Fruit fly (Drosophila melanogaster) whole organism, embryonic: ENCODE measurements around the gene lgs.
A peak's percentile ranks its signal among the peaks of the same experiment; 100 is the strongest.

Experiments used
- Abd-B ChIP-seq: fragments of 200-800 bp; sonication (Bioruptor generic); optimal IDR thresholded peaks from 2 replicates; lab custom pipeline; 2018; ENCODE audit warnings: missing biosample characterization, mild to moderate bottlenecking, missing genetic modification characterization, moderate library complexity
- Bgb ChIP-seq: fragments of 200-800 bp; sonication (Bioruptor generic); IDR thresholded peaks from 2 replicates; pipeline ENCODE4 v1.3.6; 2022; ENCODE audit warnings: missing biosample characterization, missing genetic modification characterization; ENCODE audit not compliant: partially characterized antibody
- CG10543 ChIP-seq: fragments of 200-800 bp; sonication (Bioruptor generic); optimal IDR thresholded peaks from 3 replicates; lab custom pipeline; 2017; ENCODE audit warnings: missing biosample characterization, mild to moderate bottlenecking, missing genetic modification characterization, moderate library complexity
- CG10979 ChIP-seq: fragments of 200-800 bp; sonication (Bioruptor generic); optimal IDR thresholded peaks from 2 replicates; lab custom pipeline; 2018; ENCODE audit warnings: missing biosample characterization, mild to moderate bottlenecking, missing genetic modification characterization, moderate library complexity
- CG11695 ChIP-seq: fragments of 200-800 bp; sonication (Bioruptor generic); IDR thresholded peaks from 3 replicates; pipeline ENCODE4 v1.3.6; 2022; ENCODE audit warnings: missing biosample characterization, missing genetic modification characterization
- CG12659 ChIP-seq: fragments of 200-800 bp; sonication (Bioruptor generic); optimal IDR thresholded peaks from 3 replicates; lab custom pipeline; 2017; ENCODE audit warnings: mild to moderate bottlenecking, missing biosample characterization, missing genetic modification reagents, missing genetic modification characterization
- CG12744 ChIP-seq: fragments of 200-800 bp; sonication (Bioruptor generic); optimal IDR thresholded peaks from 2 replicates; lab custom pipeline; 2016; ENCODE audit warnings: missing biosample characterization, missing genetic modification characterization
- CG14441 ChIP-seq: fragments of 200-800 bp; sonication (Bioruptor generic); IDR thresholded peaks from 2 replicates; pipeline ENCODE4 v1.3.6; 2022; ENCODE audit warnings: missing biosample characterization, missing genetic modification characterization
- CG14965 ChIP-seq: fragments of 200-800 bp; sonication (Bioruptor generic); optimal IDR thresholded peaks from 2 replicates; lab custom pipeline; 2016; ENCODE audit warnings: missing biosample characterization, missing genetic modification characterization, borderline replicate concordance
- CG15269 ChIP-seq: fragments of 200-800 bp; sonication (Bioruptor generic); optimal IDR thresholded peaks from 2 replicates; lab custom pipeline; 2018; ENCODE audit warnings: missing biosample characterization, mild to moderate bottlenecking, missing genetic modification characterization, moderate library complexity
- CG15696 ChIP-seq: fragments of 200-800 bp; sonication (Bioruptor generic); optimal IDR thresholded peaks from 2 replicates; lab custom pipeline; 2019; ENCODE audit warnings: missing biosample characterization, mild to moderate bottlenecking, missing genetic modification characterization, moderate library complexity
- CG16779 ChIP-seq: fragments of 200-800 bp; sonication (Bioruptor generic); IDR thresholded peaks from 2 replicates; pipeline ENCODE4 v1.3.6; 2022; ENCODE audit warnings: missing biosample characterization, missing genetic modification characterization
- CG17568 ChIP-seq: fragments of 200-800 bp; sonication (Bioruptor generic); optimal IDR thresholded peaks from 2 replicates; lab custom pipeline; 2018; ENCODE audit warnings: missing biosample characterization, mild to moderate bottlenecking, missing genetic modification characterization, moderate library complexity
- CG1792 ChIP-seq: fragments of 200-800 bp; sonication (Bioruptor generic); optimal IDR thresholded peaks from 2 replicates; lab custom pipeline; 2016; ENCODE audit warnings: missing biosample characterization, missing genetic modification characterization
- CG18619 ChIP-seq: fragments of 200-800 bp; sonication (Bioruptor generic); optimal IDR thresholded peaks from 3 replicates; lab custom pipeline; 2017; ENCODE audit warnings: missing biosample characterization, mild to moderate bottlenecking, missing genetic modification characterization
- CG31441 ChIP-seq: fragments of 200-800 bp; sonication (Bioruptor generic); IDR thresholded peaks from 2 replicates; pipeline ENCODE4 v1.3.6; 2022; ENCODE audit warnings: missing biosample characterization, missing genetic modification characterization
- CG32532 ChIP-seq: fragments of 200-800 bp; sonication (Bioruptor generic); IDR thresholded peaks from 2 replicates; pipeline ENCODE4 v1.3.6; 2022; ENCODE audit warnings: missing biosample characterization, missing genetic modification characterization
- CG3281 ChIP-seq: fragments of 200-800 bp; sonication (Bioruptor generic); optimal IDR thresholded peaks from 3 replicates; lab custom pipeline; 2017; ENCODE audit warnings: missing biosample characterization, mild to moderate bottlenecking, missing genetic modification characterization
- CG33213 ChIP-seq: fragments of 200-800 bp; sonication (Bioruptor generic); optimal IDR thresholded peaks from 3 replicates; lab custom pipeline; 2016; ENCODE audit warnings: missing biosample characterization, missing genetic modification characterization
- CG3838 ChIP-seq: fragments of 200-800 bp; sonication (Bioruptor generic); optimal IDR thresholded peaks from 3 replicates; lab custom pipeline; 2016; ENCODE audit warnings: missing biosample characterization, missing genetic modification characterization
- CG4328 ChIP-seq: fragments of 200-800 bp; sonication (Bioruptor generic); optimal IDR thresholded peaks from 3 replicates; lab custom pipeline; 2017; ENCODE audit warnings: missing biosample characterization, missing genetic modification reagents, missing genetic modification characterization
- CG4404 ChIP-seq: fragments of 200-800 bp; sonication (Bioruptor generic); IDR thresholded peaks from 2 replicates; pipeline ENCODE4 v1.3.6; 2022; ENCODE audit warnings: missing biosample characterization, missing genetic modification characterization
- CG4820 ChIP-seq: fragments of 200-800 bp; sonication (Bioruptor generic); optimal IDR thresholded peaks from 3 replicates; lab custom pipeline; 2016; ENCODE audit warnings: missing biosample characterization, missing genetic modification characterization
- CG5953 ChIP-seq: fragments of 200-800 bp; sonication (Bioruptor generic); IDR thresholded peaks from 2 replicates; pipeline ENCODE4 v1.3.6; 2022; ENCODE audit warnings: missing biosample characterization, missing genetic modification characterization
- CG8924 ChIP-seq: fragments of 200-800 bp; optimal IDR thresholded peaks from 3 replicates; lab custom pipeline; 2019; ENCODE audit warnings: missing biosample characterization, mild to moderate bottlenecking, missing genetic modification characterization, moderate library complexity
- CG8944 ChIP-seq: fragments of 200-800 bp; sonication (Bioruptor generic); optimal IDR thresholded peaks from 3 replicates; lab custom pipeline; 2016; ENCODE audit warnings: missing biosample characterization, missing genetic modification characterization
- Camta ChIP-seq: fragments of 200-800 bp; sonication (Bioruptor generic); optimal IDR thresholded peaks from 2 replicates; lab custom pipeline; 2016; ENCODE audit warnings: missing biosample characterization, missing genetic modification characterization
- Fer2 ChIP-seq: fragments of 200-800 bp; sonication (Bioruptor generic); optimal IDR thresholded peaks from 2 replicates; lab custom pipeline; 2018; ENCODE audit warnings: missing biosample characterization, mild to moderate bottlenecking, missing genetic modification characterization, moderate library complexity
- HLH4C ChIP-seq: fragments of 200-800 bp; sonication (Bioruptor generic); IDR thresholded peaks from 3 replicates; pipeline ENCODE4 v1.3.6; 2022; ENCODE audit warnings: missing biosample characterization, missing genetic modification characterization; ENCODE audit not compliant: partially characterized antibody
- HmgZ ChIP-seq: fragments of 200-800 bp; sonication (Bioruptor generic); optimal IDR thresholded peaks from 2 replicates; lab custom pipeline; 2018; ENCODE audit warnings: missing biosample characterization, mild to moderate bottlenecking, missing genetic modification characterization
- Hr78 ChIP-seq, 2 experiments: fragments of 200-800 bp in 1 of 2; fragments of >200 bp in 1 of 2; sonication (Bioruptor generic) in 1 of 2; optimal IDR thresholded peaks; 2 replicates each; lab custom pipeline; 2017 to 2019; ENCODE audit warnings: missing biosample characterization in 2 of 2, missing genetic modification characterization in 2 of 2, mild to moderate bottlenecking in 1 of 2, moderate library complexity in 1 of 2
- MBD-R2 ChIP-seq: fragments of 200-800 bp; sonication (Bioruptor generic); IDR thresholded peaks from 2 replicates; pipeline ENCODE4 v1.3.6; 2022; ENCODE audit warnings: missing biosample characterization, missing genetic modification characterization
- Med ChIP-seq: fragments of 200-800 bp; sonication (Bioruptor generic); peaks from one replicate; lab custom pipeline; 2016; ENCODE audit warnings: missing biosample characterization, missing genetic modification characterization, mild to moderate bottlenecking, inconsistent platforms, moderate library complexity
- Mes4 ChIP-seq: fragments of 200-800 bp; sonication (Bioruptor generic); optimal IDR thresholded peaks from 2 replicates; lab custom pipeline; 2016; ENCODE audit warnings: missing biosample characterization, missing genetic modification characterization
- Sox102F ChIP-seq: fragments of 200-800 bp; sonication (Bioruptor generic); optimal IDR thresholded peaks from 2 replicates; lab custom pipeline; 2018; ENCODE audit warnings: missing biosample characterization, mild to moderate bottlenecking, missing genetic modification characterization, moderate library complexity
- Stat92E ChIP-seq, 3 experiments: fragments of >200 bp in 2 of 3; fragments of 200-800 bp in 1 of 3; sonication (Bioruptor generic) in 1 of 3; optimal IDR thresholded peaks; 2 replicates each; lab custom pipeline; 2017 to 2019; ENCODE audit warnings: missing biosample characterization in 3 of 3, missing genetic modification characterization in 3 of 3, mild to moderate bottlenecking in 1 of 3, moderate library complexity in 1 of 3
- Trl ChIP-seq, 3 experiments: fragments of >200 bp in 2 of 3; fragments of 200-800 bp in 1 of 3; sonication (Bioruptor generic) in 1 of 3; optimal IDR thresholded peaks; 2 replicates in 1 of 3; 3 replicates in 2 of 3; lab custom pipeline; 2016 to 2017; ENCODE audit warnings: missing biosample characterization in 1 of 3, missing genetic modification characterization in 1 of 3
- ci ChIP-seq: fragments of 200-800 bp; sonication (Bioruptor generic); IDR thresholded peaks from 3 replicates; pipeline ENCODE4 v1.3.6; 2022; ENCODE audit warnings: missing biosample characterization, missing genetic modification characterization
- dm ChIP-seq: fragments of 200-800 bp; sonication (Bioruptor generic); optimal IDR thresholded peaks from 3 replicates; lab custom pipeline; 2016; ENCODE audit warnings: missing biosample characterization, missing genetic modification characterization
- dpn ChIP-seq, 2 experiments: fragments of 200-800 bp; sonication (Bioruptor generic); optimal IDR thresholded peaks; 3 replicates each; lab custom pipeline; 2016; ENCODE audit warnings: missing biosample characterization in 2 of 2, missing genetic modification characterization in 2 of 2
- gt ChIP-seq: fragments of 200-800 bp; sonication (Bioruptor generic); IDR thresholded peaks from 2 replicates; pipeline ENCODE4 v1.3.6; 2022; ENCODE audit warnings: missing biosample characterization, missing genetic modification characterization
- jumu ChIP-seq: fragments of 200-800 bp; sonication (Bioruptor generic); optimal IDR thresholded peaks from 3 replicates; lab custom pipeline; 2016; ENCODE audit warnings: missing biosample characterization, missing genetic modification characterization
- kah ChIP-seq: fragments of 200-800 bp; sonication (Bioruptor generic); optimal IDR thresholded peaks from 2 replicates; lab custom pipeline; 2018; ENCODE audit warnings: missing biosample characterization, mild to moderate bottlenecking, missing genetic modification characterization
- row ChIP-seq: fragments of 200-800 bp; sonication (Bioruptor generic); IDR thresholded peaks from 3 replicates; pipeline ENCODE4 v1.3.6; 2022; ENCODE audit warnings: missing biosample characterization, missing genetic modification characterization
- so ChIP-seq: fragments of 200-800 bp; sonication (Bioruptor generic); IDR thresholded peaks from 3 replicates; pipeline ENCODE4 v1.3.6; 2022; ENCODE audit warnings: missing biosample characterization, missing genetic modification characterization
- ttk ChIP-seq: fragments of 200-800 bp; sonication (Bioruptor generic); IDR thresholded peaks from 2 replicates; pipeline ENCODE4 v2.1.2; 2022; ENCODE audit warnings: missing biosample characterization, missing genetic modification characterization
- tup ChIP-seq: fragments of 200-800 bp; sonication (Bioruptor generic); optimal IDR thresholded peaks from 2 replicates; lab custom pipeline; 2016; ENCODE audit warnings: missing biosample characterization, mild to moderate bottlenecking, missing genetic modification characterization, moderate library complexity
- vvl ChIP-seq: fragments of 200-800 bp; sonication (Bioruptor generic); IDR thresholded peaks from 2 replicates; pipeline ENCODE4 v1.3.6; 2022; ENCODE audit warnings: missing biosample characterization, missing genetic modification characterization

The lgs gene

dm6 chr4:488828-489560 is 45.3 kb upstream of the lgs start, which contains the start of gene Asator (continued):
- peak; percentile 55; the same call in 1 of the 3 replicates for TF ChIP-seq CG11695
- peak; percentile 48; the same call in 1 of the 2 replicates for TF ChIP-seq MBD-R2 (GFP tag; lab: Robert Waterston, UW)
- TF ChIP-seq CG16779 (GFP tag; lab: Robert Waterston, UW) = peak; percentile 61; the same call in 1 of the 2 replicates
- peak; percentile 48 for TF ChIP-seq CG4820 (GFP tag; lab: Kevin White, UChicago)
- TF ChIP-seq ci = peak; percentile 81; the same call in 2 of the 3 replicates
- TF ChIP-seq CG10979 (tag; lab: Kevin White, UChicago) = peak; percentile 57
- no peak for TF ChIP-seq Abd-B (GFP tag; lab: Kevin White, UChicago)
- TF ChIP-seq CG3281 = peak; percentile 46
- TF ChIP-seq CG14441 (GFP tag; lab: Robert Waterston, UW) = peak; percentile 58; the same call in 1 of the 2 replicates
- peak; percentile 70 for TF ChIP-seq CG10543 (GFP tag; lab: Kevin White, UChicago)
- TF ChIP-seq vvl (GFP tag; lab: Robert Waterston, UW) = peak; percentile 49
- TF ChIP-seq CG4328 = peak; percentile 15
- peak; percentile 39 for TF ChIP-seq CG15696
- TF ChIP-seq CG33213 = peak; percentile 27
- TF ChIP-seq CG12744 (GFP tag; lab: Kevin White, UChicago) = no peak
- TF ChIP-seq Bgb (GFP tag; lab: Robert Waterston, UW) = no peak
- TF ChIP-seq CG8924 (tag; lab: Kevin White, UChicago) = peak; percentile 38
- peak; percentile 60 for TF ChIP-seq HmgZ (tag; lab: Kevin White, UChicago)
- no peak for TF ChIP-seq kah (GFP tag; lab: Kevin White, UChicago)
- TF ChIP-seq Sox102F (GFP tag; lab: Kevin White, UChicago) = peak; percentile 53
- no peak for TF ChIP-seq tup (GFP tag; lab: Kevin White, UChicago)
- peak; percentile 64 to 80 for TF ChIP-seq dpn (GFP tag; optimal IDR thresholded peaks at IDR 0.05; lab: Kevin White, UChicago)
- peak; percentile 62 for TF ChIP-seq CG15269
- peak; percentile 11 for TF ChIP-seq Fer2 (tag; lab: Kevin White, UChicago)
- peak in 1 of 2 experiments; percentile 97 for TF ChIP-seq Hr78 (GFP tag; optimal IDR thresholded peaks at IDR 0.05; lab: Kevin White, UChicago)
- TF ChIP-seq Mes4 = peak; percentile 53
- no peak for TF ChIP-seq CG17568 (GFP tag; lab: Kevin White, UChicago)
- TF ChIP-seq Med = peak; percentile 96
- peak; percentile 63 for TF ChIP-seq CG18619 (GFP tag; lab: Kevin White, UChicago)
- TF ChIP-seq CG8944 = peak; percentile 73
- TF ChIP-seq jumu (GFP tag; lab: Kevin White, UChicago) = peak; percentile 49
- no peak for TF ChIP-seq CG3838
- TF ChIP-seq CG5953 (GFP tag; lab: Robert Waterston, UW) = peak; percentile 25; the same call in 1 of the 2 replicates
- TF ChIP-seq dm (GFP tag; lab: Kevin White, UChicago) = peak; percentile 32
- no peak for TF ChIP-seq CG14965
- no peak for TF ChIP-seq so (GFP tag; lab: Robert Waterston, UW)
- TF ChIP-seq Camta = peak; percentile 29
- peak; percentile 92 for TF ChIP-seq row (GFP tag; lab: Robert Waterston, UW)
- TF ChIP-seq CG1792 (GFP tag; lab: Kevin White, UChicago) = no peak
- no peak for TF ChIP-seq gt (GFP tag; lab: Robert Waterston, UW)
- no peak; the same call in 1 of the 2 replicates for TF ChIP-seq CG32532 (GFP tag; lab: Robert Waterston, UW)
- TF ChIP-seq CG31441 (GFP tag; lab: Robert Waterston, UW) = 0 out of 2 replicates have a peak, but pooled peaks have one; percentile 42
- no peak for TF ChIP-seq HLH4C (GFP tag; lab: Robert Waterston, UW)
- no peak for TF ChIP-seq CG4404 (GFP tag; lab: Robert Waterston, UW)
- peak; percentile 40 for TF ChIP-seq CG12659
- TF ChIP-seq Trl (optimal IDR thresholded peaks at IDR 0.05; lab: Kevin White, UChicago) = no peak
- TF ChIP-seq Trl (GFP tag; optimal IDR thresholded peaks at IDR 0.05; lab: Kevin White, UChicago) = peak; percentile 78
- TF ChIP-seq Stat92E (GFP tag; optimal IDR thresholded peaks at IDR 0.05; lab: Kevin White, UChicago) = no peak
- no peak; the same call in 1 of the 2 replicates for TF ChIP-seq ttk (GFP tag; lab: Robert Waterston, UW)
